Worm (Caenorhabditis elegans) whole organism, early embryonic: ENCODE results near the gene lev-9.

Source experiments
- aly-1 ChIP-seq: sonication (generic microtip); optimal IDR thresholded peaks from 2 replicates; lab custom pipeline; 2016; ENCODE audit warnings: missing genetic modification characterization, missing compliant biosample characterization
- ama-1 ChIP-seq: fragments of 150-350 bp; optimal IDR thresholded peaks from 2 replicates; lab custom pipeline; 2014
- flt-1 ChIP-seq: fragments of 200-800 bp; sonication (Bioruptor generic); IDR thresholded peaks from 2 replicates; pipeline ENCODE4 v1.3.6; 2022; ENCODE audit warnings: missing genetic modification characterization, missing compliant biosample characterization
- hmg-4 ChIP-seq: fragments of 200-800 bp; sonication (Bioruptor generic); optimal IDR thresholded peaks from 2 replicates; lab custom pipeline; 2018; ENCODE audit warnings: mild to moderate bottlenecking, missing genetic modification characterization, missing compliant biosample characterization

DNA sequence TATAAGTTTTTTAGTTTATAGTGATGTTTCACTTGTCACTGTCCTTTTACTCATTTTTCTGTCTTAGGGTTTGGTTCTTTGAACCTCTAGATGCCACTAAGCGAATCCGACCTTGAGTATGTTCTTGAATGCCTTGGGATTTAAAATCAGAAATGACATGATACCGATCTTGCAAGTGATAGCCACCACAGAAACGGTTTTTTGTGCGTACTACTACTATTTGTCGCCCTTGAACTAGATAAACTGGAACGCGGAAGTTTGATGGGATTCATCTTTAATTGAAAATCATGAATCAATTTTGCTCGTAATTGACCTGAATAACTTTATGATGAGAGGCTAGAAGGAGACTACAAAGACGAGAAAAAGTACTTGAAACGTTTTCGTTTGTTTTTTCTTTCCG, 27.3 kb upstream of the lev-9 start:
- TF ChIP-seq flt-1 (no peak), hmg-4 (GFP tag; lab: Kevin White, UChicago) (no peak), ama-1 (no peak), aly-1 (tag; lab: Kevin White, UChicago) (no peak)
